Fruit fly (Drosophila melanogaster) whole organism, embryonic: ENCODE results near the gene CG34298.

Source experiments
- BEAF-32 ChIP-seq: fragments of 200-800 bp; sonication (Bioruptor generic); optimal IDR thresholded peaks from 3 replicates; lab custom pipeline; 2017; ENCODE audit warnings: missing biosample characterization, missing genetic modification characterization, mild to moderate bottlenecking, moderate library complexity, missing genetic modification reagents
- BtbVII ChIP-seq: fragments of 200-800 bp; sonication (Bioruptor generic); optimal IDR thresholded peaks from 3 replicates; lab custom pipeline; 2017; ENCODE audit warnings: missing biosample characterization, mild to moderate bottlenecking, missing genetic modification characterization
- CG10366 ChIP-seq: fragments of 200-800 bp; sonication (Bioruptor generic); IDR thresholded peaks from 2 replicates; pipeline ENCODE4 v1.3.6; 2022; ENCODE audit warnings: missing biosample characterization, missing genetic modification characterization
- CG10543 ChIP-seq: fragments of 200-800 bp; sonication (Bioruptor generic); optimal IDR thresholded peaks from 3 replicates; lab custom pipeline; 2017; ENCODE audit warnings: missing biosample characterization, mild to moderate bottlenecking, missing genetic modification characterization, moderate library complexity
- CG12769 ChIP-seq: fragments of 200-800 bp; sonication (Bioruptor generic); optimal IDR thresholded peaks from 2 replicates; lab custom pipeline; 2019; ENCODE audit warnings: missing biosample characterization, mild to moderate bottlenecking, missing genetic modification characterization, moderate library complexity
- CG13296 ChIP-seq: fragments of 200-800 bp; sonication (Bioruptor generic); optimal IDR thresholded peaks from 3 replicates; lab custom pipeline; 2018; ENCODE audit warnings: missing biosample characterization, mild to moderate bottlenecking, missing genetic modification characterization
- CG13775 ChIP-seq: fragments of 200-800 bp; sonication (Bioruptor generic); optimal IDR thresholded peaks from 3 replicates; lab custom pipeline; 2017; ENCODE audit warnings: missing biosample characterization, mild to moderate bottlenecking, missing genetic modification characterization
- CG13894 ChIP-seq: fragments of 200-800 bp; sonication (Bioruptor generic); optimal IDR thresholded peaks from 3 replicates; lab custom pipeline; 2018; ENCODE audit warnings: missing biosample characterization, mild to moderate bottlenecking, missing genetic modification characterization, moderate library complexity
- CG14667 ChIP-seq: fragments of 200-800 bp; sonication (Bioruptor generic); IDR thresholded peaks from 2 replicates; pipeline ENCODE4 v1.3.6; 2022; ENCODE audit warnings: missing biosample characterization, missing genetic modification characterization
- CG15269 ChIP-seq: fragments of 200-800 bp; sonication (Bioruptor generic); optimal IDR thresholded peaks from 2 replicates; lab custom pipeline; 2018; ENCODE audit warnings: missing biosample characterization, mild to moderate bottlenecking, missing genetic modification characterization, moderate library complexity
- CG15514 ChIP-seq: fragments of 200-800 bp; sonication (Bioruptor generic); optimal IDR thresholded peaks from 3 replicates; lab custom pipeline; 2017; ENCODE audit warnings: missing biosample characterization, missing genetic modification characterization, mild to moderate bottlenecking, moderate library complexity, missing genetic modification reagents
- CG2116 ChIP-seq: fragments of 200-800 bp; sonication (Bioruptor generic); optimal IDR thresholded peaks from 3 replicates; lab custom pipeline; 2018; ENCODE audit warnings: missing biosample characterization, mild to moderate bottlenecking, missing genetic modification characterization
- CG34376 ChIP-seq: fragments of 200-800 bp; sonication (Bioruptor generic); optimal IDR thresholded peaks from 2 replicates; lab custom pipeline; 2018; ENCODE audit warnings: missing biosample characterization, mild to moderate bottlenecking, missing genetic modification characterization
- CG5245 ChIP-seq: fragments of 200-800 bp; sonication (Bioruptor generic); optimal IDR thresholded peaks from 3 replicates; lab custom pipeline; 2016; ENCODE audit warnings: missing biosample characterization, missing genetic modification characterization
- CG6765 ChIP-seq: fragments of 200-800 bp; sonication (Bioruptor generic); optimal IDR thresholded peaks from 3 replicates; lab custom pipeline; 2017; ENCODE audit warnings: missing biosample characterization, mild to moderate bottlenecking, missing genetic modification characterization
- CG6813 ChIP-seq: fragments of 200-800 bp; sonication (Bioruptor generic); optimal IDR thresholded peaks from 2 replicates; lab custom pipeline; 2017; ENCODE audit warnings: missing biosample characterization, missing genetic modification characterization, mild to moderate bottlenecking, moderate library complexity, missing genetic modification reagents
- Chrac-16 ChIP-seq: fragments of 200-800 bp; sonication (Bioruptor generic); optimal IDR thresholded peaks from 3 replicates; lab custom pipeline; 2016; ENCODE audit warnings: missing biosample characterization, missing genetic modification characterization
- CoRest ChIP-seq: fragments of 200-800 bp; sonication (Bioruptor generic); optimal IDR thresholded peaks from 3 replicates; lab custom pipeline; 2018; ENCODE audit warnings: missing biosample characterization, mild to moderate bottlenecking, missing genetic modification characterization, moderate library complexity
- Eip74EF ChIP-seq, 2 experiments: fragments of 200-800 bp in 1 of 2; fragments of >200 bp in 1 of 2; sonication (Bioruptor generic) in 1 of 2; optimal IDR thresholded peaks; 2 replicates each; lab custom pipeline; 2017 to 2019; ENCODE audit warnings: missing biosample characterization in 2 of 2, missing genetic modification characterization in 2 of 2, mild to moderate bottlenecking in 1 of 2, moderate library complexity in 1 of 2
- Fer1 ChIP-seq: fragments of 200-800 bp; sonication (Bioruptor generic); optimal IDR thresholded peaks from 2 replicates; lab custom pipeline; 2017; ENCODE audit warnings: missing biosample characterization, mild to moderate bottlenecking, missing genetic modification characterization
- H15 ChIP-seq: fragments of 200-800 bp; sonication (Bioruptor generic); IDR thresholded peaks from 3 replicates; pipeline ENCODE4 v1.3.6; 2022; ENCODE audit warnings: missing biosample characterization, missing genetic modification characterization
- Hmx ChIP-seq: fragments of 200-800 bp; sonication (Bioruptor generic); optimal IDR thresholded peaks from 2 replicates; lab custom pipeline; 2016; ENCODE audit warnings: missing biosample characterization, missing genetic modification characterization
- MBD-R2 ChIP-seq: fragments of 200-800 bp; sonication (Bioruptor generic); IDR thresholded peaks from 2 replicates; pipeline ENCODE4 v1.3.6; 2022; ENCODE audit warnings: missing biosample characterization, missing genetic modification characterization
- Sry-δ ChIP-seq: fragments of 200-800 bp; sonication (Bioruptor generic); optimal IDR thresholded peaks from 2 replicates; lab custom pipeline; 2016; ENCODE audit warnings: missing biosample characterization, missing genetic modification characterization
- Trl ChIP-seq, 3 experiments: fragments of >200 bp in 2 of 3; fragments of 200-800 bp in 1 of 3; sonication (Bioruptor generic) in 1 of 3; optimal IDR thresholded peaks; 2 replicates in 1 of 3; 3 replicates in 2 of 3; lab custom pipeline; 2016 to 2017; ENCODE audit warnings: missing biosample characterization in 1 of 3, missing genetic modification characterization in 1 of 3
- YL-1 ChIP-seq: fragments of 200-800 bp; sonication (Bioruptor generic); optimal IDR thresholded peaks from 3 replicates; lab custom pipeline; 2017; ENCODE audit warnings: missing biosample characterization, mild to moderate bottlenecking, missing genetic modification characterization
- abd-A ChIP-seq: fragments of 200-800 bp; sonication (Bioruptor generic); optimal IDR thresholded peaks from 3 replicates; lab custom pipeline; 2019; ENCODE audit warnings: missing biosample characterization, mild to moderate bottlenecking, missing genetic modification characterization, moderate library complexity
- caup ChIP-seq: fragments of 200-800 bp; sonication (Bioruptor generic); optimal IDR thresholded peaks from 3 replicates; lab custom pipeline; 2017; ENCODE audit warnings: missing biosample characterization, mild to moderate bottlenecking, missing genetic modification characterization, moderate library complexity; ENCODE audit not compliant: severe bottlenecking
- chinmo ChIP-seq: fragments of 200-800 bp; sonication (Bioruptor generic); IDR thresholded peaks from 4 replicates; pipeline ENCODE4 v1.3.6; 2022; ENCODE audit warnings: missing biosample characterization, missing genetic modification characterization; ENCODE audit not compliant: partially characterized antibody
- crp ChIP-seq, 2 experiments: fragments of 200-800 bp; sonication (Bioruptor generic); optimal IDR thresholded peaks; 2 replicates in 1 of 2; 3 replicates in 1 of 2; lab custom pipeline; 2017; ENCODE audit warnings: missing biosample characterization in 2 of 2, missing genetic modification characterization in 2 of 2, mild to moderate bottlenecking in 1 of 2, moderate library complexity in 1 of 2
- gfzf ChIP-seq: fragments of 200-800 bp; sonication (Bioruptor generic); optimal IDR thresholded peaks from 2 replicates; lab custom pipeline; 2016; ENCODE audit warnings: missing biosample characterization, mild to moderate bottlenecking, missing genetic modification characterization, moderate library complexity
- grn ChIP-seq: fragments of 200-800 bp; sonication (Bioruptor generic); optimal IDR thresholded peaks from 3 replicates; lab custom pipeline; 2017; ENCODE audit warnings: missing biosample characterization, missing genetic modification characterization
- gsb-n ChIP-seq: fragments of 200-800 bp; sonication (Bioruptor generic); optimal IDR thresholded peaks from 3 replicates; lab custom pipeline; 2018; ENCODE audit warnings: missing biosample characterization, mild to moderate bottlenecking, missing genetic modification characterization
- hth ChIP-seq: fragments of >200 bp; optimal IDR thresholded peaks from 2 replicates; lab custom pipeline; 2017; ENCODE audit warnings: inconsistent platforms
- jigr1 ChIP-seq: fragments of 200-800 bp; sonication (Bioruptor generic); IDR thresholded peaks from 3 replicates; pipeline ENCODE4 v1.3.6; 2022; ENCODE audit warnings: missing biosample characterization, missing genetic modification characterization
- mirr ChIP-seq: fragments of 200-800 bp; sonication (Bioruptor generic); optimal IDR thresholded peaks from 3 replicates; lab custom pipeline; 2018; ENCODE audit warnings: missing biosample characterization, mild to moderate bottlenecking, missing genetic modification characterization
- oc ChIP-seq: fragments of 200-800 bp; sonication (Bioruptor generic); optimal IDR thresholded peaks from 2 replicates; lab custom pipeline; 2018; ENCODE audit warnings: missing biosample characterization, mild to moderate bottlenecking, missing genetic modification characterization, moderate library complexity
- pros ChIP-seq: fragments of 200-800 bp; sonication (Bioruptor generic); optimal IDR thresholded peaks from 3 replicates; lab custom pipeline; 2019; ENCODE audit warnings: missing biosample characterization, mild to moderate bottlenecking, missing genetic modification characterization, moderate library complexity
- pzg ChIP-seq: fragments of 200-800 bp; sonication (Bioruptor generic); optimal IDR thresholded peaks from 3 replicates; lab custom pipeline; 2018; ENCODE audit warnings: missing biosample characterization, mild to moderate bottlenecking, missing genetic modification characterization, moderate library complexity
- sd ChIP-seq: fragments of 200-800 bp; sonication (Bioruptor generic); optimal IDR thresholded peaks from 3 replicates; lab custom pipeline; 2018; ENCODE audit warnings: missing biosample characterization, mild to moderate bottlenecking, missing genetic modification characterization, moderate library complexity
- sens ChIP-seq: fragments of 200-800 bp; sonication (Bioruptor generic); peaks from one replicate; lab custom pipeline; 2016; ENCODE audit warnings: missing biosample characterization, missing genetic modification characterization
- slbo ChIP-seq: fragments of 200-800 bp; sonication (Bioruptor generic); IDR thresholded peaks from 2 replicates; pipeline ENCODE4 v1.3.6; 2022; ENCODE audit warnings: missing biosample characterization, missing genetic modification characterization
- vvl ChIP-seq: fragments of 200-800 bp; sonication (Bioruptor generic); IDR thresholded peaks from 2 replicates; pipeline ENCODE4 v1.3.6; 2022; ENCODE audit warnings: missing biosample characterization, missing genetic modification characterization
- wek ChIP-seq: fragments of 200-800 bp; sonication (Bioruptor generic); optimal IDR thresholded peaks from 3 replicates; lab custom pipeline; 2018; ENCODE audit warnings: missing biosample characterization, mild to moderate bottlenecking, missing genetic modification characterization, moderate library complexity
- zfh2 ChIP-seq: fragments of 200-800 bp; sonication (Bioruptor generic); optimal IDR thresholded peaks from 2 replicates; lab custom pipeline; 2016; ENCODE audit warnings: missing biosample characterization, missing genetic modification characterization

The CG34298 gene

dm6 chr3R:29983886-29984285 is 15.7 kb upstream of the CG34298 start:
- no peak for TF ChIP-seq CG10366 (GFP tag; lab: Robert Waterston, UW)
- TF ChIP-seq grn (GFP tag; lab: Kevin White, UChicago) = peak; percentile 74
- TF ChIP-seq CG15269 (tag; lab: Kevin White, UChicago) = peak; percentile 51
- 0 out of 2 replicates have a peak, but pooled peaks have one; percentile 2 for TF ChIP-seq slbo (GFP tag; lab: Robert Waterston, UW)
- peak; percentile 87 for TF ChIP-seq CG12769 (tag; lab: Kevin White, UChicago)
- peak; percentile 7 for TF ChIP-seq oc (tag; lab: Kevin White, UChicago)
- TF ChIP-seq vvl = peak; percentile 75; the same call in 1 of the 2 replicates
- no peak for TF ChIP-seq CG14667 (GFP tag; lab: Robert Waterston, UW)
- TF ChIP-seq pros (GFP tag; lab: Kevin White, UChicago) = peak; percentile 40
- TF ChIP-seq Trl (optimal IDR thresholded peaks at IDR 0.05; lab: Kevin White, UChicago) = no peak
- no peak for TF ChIP-seq Trl (GFP tag; optimal IDR thresholded peaks at IDR 0.05; lab: Kevin White, UChicago)
- no peak for TF ChIP-seq CoRest
- peak; percentile 59 for TF ChIP-seq abd-A
- peak; percentile 18 for TF ChIP-seq gsb-n (tag; lab: Kevin White, UChicago)

- TF ChIP-seq CG13894 (tag; lab: Kevin White, UChicago) = peak; percentile 39
- TF ChIP-seq CG12769 (tag; lab: Kevin White, UChicago) = peak; percentile 4
- peak; percentile 56; the same call in 1 of the 4 replicates for TF ChIP-seq chinmo (GFP tag; lab: Robert Waterston, UW)
- peak; percentile 93 for TF ChIP-seq sd
- no peak for TF ChIP-seq Chrac-16 (GFP tag; lab: Kevin White, UChicago)
Observed at dm6 chr3R:29985219-29985618, 14.4 kb upstream of the CG34298 start.

dm6 chr3R:29990681-29991080 is 8.9 kb upstream of the CG34298 start:
- TF ChIP-seq zfh2 (GFP tag; lab: Kevin White, UChicago) = no peak
- no peak for TF ChIP-seq jigr1 (GFP tag; lab: Robert Waterston, UW)
- no peak for TF ChIP-seq Hmx
- TF ChIP-seq CG6765 (GFP tag; lab: Kevin White, UChicago) = peak; percentile 50
- TF ChIP-seq Eip74EF (GFP tag; optimal IDR thresholded peaks at IDR 0.05; lab: Kevin White, UChicago) = peak in 1 of 2 experiments; percentile 7
- no peak for TF ChIP-seq CG12769 (tag; lab: Kevin White, UChicago)
- no peak for TF ChIP-seq hth
- peak; percentile 23 for TF ChIP-seq CG15514 (GFP tag; lab: Kevin White, UChicago)
- TF ChIP-seq CG13296 (GFP tag; lab: Kevin White, UChicago) = peak; percentile 8
- TF ChIP-seq BtbVII (GFP tag; lab: Kevin White, UChicago) = peak; percentile 0
- peak; percentile 33 for TF ChIP-seq CG6813 (GFP tag; lab: Kevin White, UChicago)
- peak; percentile 58 for TF ChIP-seq Fer1
- peak; percentile 17 for TF ChIP-seq CG34376 (GFP tag; lab: Kevin White, UChicago)
- peak; percentile 4 for TF ChIP-seq CG10543 (GFP tag; lab: Kevin White, UChicago)
- TF ChIP-seq sens (GFP tag; lab: Kevin White, UChicago) = peak; percentile 63
- peak; percentile 17 for TF ChIP-seq mirr
- no peak for TF ChIP-seq Sry-δ
- peak; percentile 38 for TF ChIP-seq caup (GFP tag; lab: Kevin White, UChicago)

- peak; percentile 86 for TF ChIP-seq CG15514 (GFP tag; lab: Kevin White, UChicago)
- TF ChIP-seq MBD-R2 (GFP tag; lab: Robert Waterston, UW) = peak; percentile 41
- TF ChIP-seq BtbVII (GFP tag; lab: Kevin White, UChicago) = no peak
- TF ChIP-seq CG2116 (GFP tag; lab: Kevin White, UChicago) = peak; percentile 98
- no peak for TF ChIP-seq CG13775
- peak; percentile 18 for TF ChIP-seq YL-1 (GFP tag; lab: Kevin White, UChicago)
- no peak for TF ChIP-seq wek (GFP tag; lab: Kevin White, UChicago)
- TF ChIP-seq H15 (GFP tag; lab: Robert Waterston, UW) = no peak
- peak; percentile 17 for TF ChIP-seq BEAF-32 (GFP tag; lab: Kevin White, UChicago)
- TF ChIP-seq CG5245 (GFP tag; lab: Kevin White, UChicago) = no peak
- peak; percentile 46 for TF ChIP-seq Sry-δ
- TF ChIP-seq crp (GFP tag; optimal IDR thresholded peaks at IDR 0.05; lab: Kevin White, UChicago) = peak in 1 of 2 experiments; percentile 21
- peak; percentile 4 for TF ChIP-seq gfzf (GFP tag; lab: Kevin White, UChicago)
- peak; percentile 55 for TF ChIP-seq CG13894 (tag; lab: Kevin White, UChicago)
- peak; percentile 40 for TF ChIP-seq pzg (GFP tag; lab: Kevin White, UChicago)
Observed at dm6 chr3R:29993134-29993533, 6.5 kb upstream of the CG34298 start, which contains the start of gene Acph-1. Acph-1 (minus strand) TSS chr3R:29993411.
